Fruit fly (Drosophila melanogaster) whole organism, embryonic: ENCODE measurements around the gene CG4653.
A peak's percentile ranks its signal among the peaks of the same experiment; 100 is the strongest.

Experiments used
- Atf-2 ChIP-seq: fragments of 200-800 bp; sonication (Bioruptor generic); optimal IDR thresholded peaks from 2 replicates; lab custom pipeline; 2016; ENCODE audit warnings: missing biosample characterization, missing genetic modification characterization
- Atf3 ChIP-seq: fragments of 200-800 bp; sonication (Bioruptor generic); optimal IDR thresholded peaks from 3 replicates; lab custom pipeline; 2016; ENCODE audit warnings: missing biosample characterization, missing genetic modification characterization
- Blimp-1 ChIP-seq: fragments of 200-800 bp; sonication (Bioruptor generic); optimal IDR thresholded peaks from 3 replicates; lab custom pipeline; 2018; ENCODE audit warnings: missing biosample characterization, missing genetic modification characterization, mild to moderate bottlenecking, moderate library complexity, missing genetic modification reagents
- Bteb2 ChIP-seq: fragments of 200-800 bp; sonication (Bioruptor generic); optimal IDR thresholded peaks from 2 replicates; lab custom pipeline; 2016; ENCODE audit warnings: missing biosample characterization, missing genetic modification characterization
- CG10959 ChIP-seq: fragments of 200-800 bp; sonication (Bioruptor generic); IDR thresholded peaks from 2 replicates; pipeline ENCODE4 v1.3.6; 2022; ENCODE audit warnings: missing biosample characterization, missing genetic modification characterization
- CG10979 ChIP-seq: fragments of 200-800 bp; sonication (Bioruptor generic); optimal IDR thresholded peaks from 2 replicates; lab custom pipeline; 2018; ENCODE audit warnings: missing biosample characterization, mild to moderate bottlenecking, missing genetic modification characterization, moderate library complexity
- CG11247 ChIP-seq: fragments of 200-800 bp; sonication (Bioruptor generic); IDR thresholded peaks from 2 replicates; pipeline ENCODE4 v1.3.6; 2022; ENCODE audit warnings: missing biosample characterization, missing genetic modification characterization
- CG12104 ChIP-seq: fragments of 200-800 bp; sonication (Bioruptor generic); optimal IDR thresholded peaks from 3 replicates; lab custom pipeline; 2016; ENCODE audit warnings: missing biosample characterization, missing genetic modification characterization
- CG12219 ChIP-seq: fragments of 200-800 bp; sonication (Bioruptor generic); optimal IDR thresholded peaks from 3 replicates; lab custom pipeline; 2018; ENCODE audit warnings: missing biosample characterization, mild to moderate bottlenecking, missing genetic modification characterization
- CG12391 ChIP-seq: fragments of 200-800 bp; sonication (Bioruptor generic); optimal IDR thresholded peaks from 3 replicates; lab custom pipeline; 2018; ENCODE audit warnings: missing biosample characterization, mild to moderate bottlenecking, missing genetic modification characterization, moderate library complexity
- CG12769 ChIP-seq: fragments of 200-800 bp; sonication (Bioruptor generic); optimal IDR thresholded peaks from 2 replicates; lab custom pipeline; 2019; ENCODE audit warnings: missing biosample characterization, mild to moderate bottlenecking, missing genetic modification characterization, moderate library complexity
- CG13775 ChIP-seq: fragments of 200-800 bp; sonication (Bioruptor generic); optimal IDR thresholded peaks from 3 replicates; lab custom pipeline; 2017; ENCODE audit warnings: missing biosample characterization, mild to moderate bottlenecking, missing genetic modification characterization
- CG14965 ChIP-seq: fragments of 200-800 bp; sonication (Bioruptor generic); optimal IDR thresholded peaks from 2 replicates; lab custom pipeline; 2016; ENCODE audit warnings: missing biosample characterization, missing genetic modification characterization, borderline replicate concordance
- CG15514 ChIP-seq: fragments of 200-800 bp; sonication (Bioruptor generic); optimal IDR thresholded peaks from 3 replicates; lab custom pipeline; 2017; ENCODE audit warnings: missing biosample characterization, missing genetic modification characterization, mild to moderate bottlenecking, moderate library complexity, missing genetic modification reagents
- CG17359 ChIP-seq: fragments of 200-800 bp; sonication (Bioruptor generic); optimal IDR thresholded peaks from 3 replicates; lab custom pipeline; 2018; ENCODE audit warnings: missing biosample characterization, mild to moderate bottlenecking, missing genetic modification characterization, moderate library complexity
- CG17802 ChIP-seq: fragments of 200-800 bp; sonication (Bioruptor generic); optimal IDR thresholded peaks from 2 replicates; lab custom pipeline; 2018; ENCODE audit warnings: missing biosample characterization, mild to moderate bottlenecking, missing genetic modification characterization, moderate library complexity
- CG2889 ChIP-seq: fragments of 200-800 bp; sonication (Bioruptor generic); IDR thresholded peaks from 3 replicates; pipeline ENCODE4 v1.3.6; 2022; ENCODE audit warnings: missing biosample characterization, missing genetic modification characterization
- CG34224 ChIP-seq: fragments of 200-800 bp; sonication (Bioruptor generic); IDR thresholded peaks from 3 replicates; pipeline ENCODE4 v1.3.6; 2022; ENCODE audit warnings: missing biosample characterization, missing genetic modification characterization; ENCODE audit not compliant: partially characterized antibody
- CG34422 ChIP-seq: fragments of 200-800 bp; sonication (Bioruptor generic); IDR thresholded peaks from 3 replicates; pipeline ENCODE4 v1.3.6; 2022; ENCODE audit warnings: missing biosample characterization, missing genetic modification characterization
- CG3995 ChIP-seq: fragments of 200-800 bp; sonication (Bioruptor generic); optimal IDR thresholded peaks from 3 replicates; lab custom pipeline; 2016; ENCODE audit warnings: missing biosample characterization, missing genetic modification characterization
- CG43689 ChIP-seq: fragments of 200-800 bp; sonication (Bioruptor generic); IDR thresholded peaks from 2 replicates; pipeline ENCODE4 v1.3.6; 2022; ENCODE audit warnings: missing biosample characterization, missing genetic modification characterization
- CG4617 ChIP-seq: fragments of 200-800 bp; sonication (Bioruptor generic); optimal IDR thresholded peaks from 3 replicates; lab custom pipeline; 2016; ENCODE audit warnings: missing biosample characterization, missing genetic modification characterization, borderline replicate concordance
- CG6689 ChIP-seq: fragments of 200-800 bp; sonication (Bioruptor generic); IDR thresholded peaks from 2 replicates; pipeline ENCODE4 v1.3.6; 2022; ENCODE audit warnings: missing biosample characterization, missing genetic modification characterization
- CG7357 ChIP-seq: fragments of 200-800 bp; sonication (Bioruptor generic); IDR thresholded peaks from 3 replicates; pipeline ENCODE4 v1.3.6; 2022; ENCODE audit warnings: missing biosample characterization, missing genetic modification characterization
- CG7745 ChIP-seq: fragments of 200-800 bp; sonication (Bioruptor generic); optimal IDR thresholded peaks from 2 replicates; lab custom pipeline; 2018; ENCODE audit warnings: missing biosample characterization, mild to moderate bottlenecking, missing genetic modification characterization, moderate library complexity
- CG9215 ChIP-seq: fragments of 200-800 bp; sonication (Bioruptor generic); IDR thresholded peaks from 2 replicates; pipeline ENCODE4 v1.3.6; 2022; ENCODE audit warnings: missing biosample characterization, missing genetic modification characterization
- Dip2 ChIP-seq: fragments of 200-800 bp; sonication (Bioruptor generic); IDR thresholded peaks from 2 replicates; pipeline ENCODE4 v1.3.6; 2022; ENCODE audit warnings: missing biosample characterization, missing genetic modification characterization
- E2f2 ChIP-seq: fragments of 200-800 bp; sonication (Bioruptor generic); IDR thresholded peaks from 2 replicates; pipeline ENCODE4 v1.3.6; 2022; ENCODE audit warnings: missing biosample characterization, missing genetic modification characterization
- ERR ChIP-seq: fragments of 200-800 bp; sonication (Bioruptor generic); optimal IDR thresholded peaks from 2 replicates; lab custom pipeline; 2016; ENCODE audit warnings: missing biosample characterization, missing genetic modification characterization
- Lpt ChIP-seq: fragments of >200 bp; optimal IDR thresholded peaks from 2 replicates; lab custom pipeline; 2018; ENCODE audit warnings: missing biosample characterization, missing genetic modification characterization
- Scr ChIP-seq: fragments of 200-800 bp; sonication (Bioruptor generic); IDR thresholded peaks from 2 replicates; pipeline ENCODE4 v1.3.6; 2022; ENCODE audit warnings: missing biosample characterization, missing genetic modification characterization; ENCODE audit not compliant: partially characterized antibody
- Sry-β ChIP-seq: fragments of 200-800 bp; sonication (Bioruptor generic); optimal IDR thresholded peaks from 2 replicates; lab custom pipeline; 2018; ENCODE audit warnings: missing biosample characterization, mild to moderate bottlenecking, missing genetic modification characterization, moderate library complexity
- aop ChIP-seq: fragments of 200-800 bp; sonication (Bioruptor generic); IDR thresholded peaks from 2 replicates; pipeline ENCODE4 v1.3.6; 2022; ENCODE audit warnings: missing biosample characterization, missing genetic modification characterization
- bab2 ChIP-seq: fragments of 200-800 bp; sonication (Bioruptor generic); optimal IDR thresholded peaks from 2 replicates; lab custom pipeline; 2016; ENCODE audit warnings: missing biosample characterization, missing genetic modification characterization
- br ChIP-seq: fragments of >200 bp; optimal IDR thresholded peaks from 2 replicates; lab custom pipeline; 2017
- chif ChIP-seq, 2 experiments: fragments of 200-800 bp; sonication (Bioruptor generic); optimal IDR thresholded peaks; 3 replicates each; lab custom pipeline; 2016; ENCODE audit warnings: missing biosample characterization in 2 of 2, missing genetic modification characterization in 2 of 2
- dmrt99B ChIP-seq: fragments of 200-800 bp; sonication (Bioruptor generic); optimal IDR thresholded peaks from 2 replicates; lab custom pipeline; 2018; ENCODE audit warnings: missing biosample characterization, mild to moderate bottlenecking, missing genetic modification characterization, moderate library complexity
- eyg ChIP-seq: fragments of 200-800 bp; sonication (Bioruptor generic); optimal IDR thresholded peaks from 3 replicates; lab custom pipeline; 2016; ENCODE audit warnings: missing biosample characterization, missing genetic modification characterization
- grn ChIP-seq: fragments of 200-800 bp; sonication (Bioruptor generic); optimal IDR thresholded peaks from 3 replicates; lab custom pipeline; 2017; ENCODE audit warnings: missing biosample characterization, missing genetic modification characterization
- kay ChIP-seq: fragments of 200-800 bp; sonication (Bioruptor generic); optimal IDR thresholded peaks from 2 replicates; lab custom pipeline; 2016; ENCODE audit warnings: missing biosample characterization, missing genetic modification characterization
- lilli ChIP-seq: fragments of 200-800 bp; sonication (Bioruptor generic); optimal IDR thresholded peaks from 3 replicates; lab custom pipeline; 2016; ENCODE audit warnings: missing biosample characterization, missing genetic modification characterization
- pan ChIP-seq, 4 experiments: fragments of >200 bp in 3 of 4; fragments of 200-800 bp in 1 of 4; sonication (Bioruptor generic) in 1 of 4; optimal IDR thresholded peaks in 3 of 4; IDR thresholded peaks in 1 of 4; 2 replicates each; pipeline versions ENCODE4 v1.3.6 to Lab custom; 2017 to 2022; ENCODE audit warnings: missing biosample characterization in 2 of 4, missing genetic modification characterization in 2 of 4, mixed read lengths in 1 of 4
- pita ChIP-seq: fragments of 200-800 bp; sonication (Bioruptor generic); optimal IDR thresholded peaks from 2 replicates; lab custom pipeline; 2017; ENCODE audit warnings: missing biosample characterization, mild to moderate bottlenecking, missing genetic modification characterization
- schlank ChIP-seq: fragments of 200-800 bp; sonication (Bioruptor generic); optimal IDR thresholded peaks from 2 replicates; lab custom pipeline; 2018; ENCODE audit warnings: missing biosample characterization, mild to moderate bottlenecking, missing genetic modification characterization
- sima ChIP-seq: fragments of 200-800 bp; sonication (Bioruptor generic); optimal IDR thresholded peaks from 2 replicates; lab custom pipeline; 2016; ENCODE audit warnings: missing biosample characterization, missing genetic modification characterization
- sisA ChIP-seq: fragments of 200-800 bp; sonication (Bioruptor generic); IDR thresholded peaks from 2 replicates; pipeline ENCODE4 v1.3.6; 2022; ENCODE audit warnings: missing biosample characterization, missing genetic modification characterization
- sqz ChIP-seq: fragments of 200-800 bp; sonication (Bioruptor generic); optimal IDR thresholded peaks from 3 replicates; lab custom pipeline; 2018; ENCODE audit warnings: missing biosample characterization, mild to moderate bottlenecking, missing genetic modification characterization
- tna ChIP-seq: fragments of 200-800 bp; sonication (Bioruptor generic); IDR thresholded peaks from 2 replicates; pipeline ENCODE4 v1.3.6; 2022; ENCODE audit warnings: missing biosample characterization, missing genetic modification characterization; ENCODE audit not compliant: partially characterized antibody
- trh ChIP-seq: fragments of 200-800 bp; sonication (Bioruptor generic); optimal IDR thresholded peaks from 2 replicates; lab custom pipeline; 2016; ENCODE audit warnings: missing biosample characterization, missing genetic modification characterization
- vfl ChIP-seq: fragments of 200-800 bp; sonication (Bioruptor generic); optimal IDR thresholded peaks from 2 replicates; lab custom pipeline; 2016; ENCODE audit warnings: missing biosample characterization, missing genetic modification characterization
- zen2 ChIP-seq: fragments of 200-800 bp; sonication (Bioruptor generic); IDR thresholded peaks from 3 replicates; pipeline ENCODE4 v1.3.6; 2022; ENCODE audit warnings: missing biosample characterization, missing genetic modification characterization; ENCODE audit not compliant: partially characterized antibody

The CG4653 gene

DNA sequence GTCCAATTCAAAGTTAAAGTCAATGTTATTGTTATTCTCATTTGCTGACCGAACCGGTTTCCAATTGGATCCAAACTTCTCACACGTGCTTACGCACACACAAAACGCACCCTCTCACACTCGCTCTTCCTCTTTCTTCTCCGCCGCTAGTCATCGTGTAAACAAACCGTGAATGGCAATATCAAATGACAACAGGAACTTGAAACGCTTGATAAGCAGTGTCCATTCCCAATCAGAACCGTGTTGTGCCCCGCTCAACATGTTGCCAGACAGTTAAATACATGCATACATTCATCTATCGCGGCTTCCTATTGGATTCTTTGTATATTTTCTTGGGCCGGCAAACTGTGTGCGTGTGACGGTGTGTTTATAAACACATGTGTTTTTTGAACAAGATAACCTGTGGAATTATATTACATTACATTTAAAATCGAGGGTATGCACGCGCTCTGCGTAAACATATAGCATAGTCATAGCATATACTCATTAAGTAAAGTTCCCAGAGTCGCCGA is 48.1 kb upstream of the CG4653 start (continued):
- TF ChIP-seq schlank (tag; lab: Kevin White, UChicago) (no peak), Atf-2 (GFP tag; lab: Kevin White, UChicago) (no peak), ERR (GFP tag; lab: Kevin White, UChicago) (no peak), CG6689 (no peak), CG12104 (GFP tag; lab: Kevin White, UChicago) (no peak), aop (GFP tag; lab: Robert Waterston, UW) (no peak), CG11247 (no peak), pita (GFP tag; lab: Kevin White, UChicago) (no peak), zen2 (GFP tag; lab: Robert Waterston, UW) (no peak), E2f2 (no peak), Scr (GFP tag; lab: Robert Waterston, UW) (no peak), chif (GFP tag; optimal IDR thresholded peaks at IDR 0.05; lab: Kevin White, UChicago) (no peak), CG4617 (GFP tag; lab: Kevin White, UChicago) (no peak), sisA (GFP tag; lab: Robert Waterston, UW) (no peak), kay (GFP tag; lab: Kevin White, UChicago) (no peak), CG43689 (GFP tag; lab: Robert Waterston, UW) (no peak), CG7745 (tag; lab: Kevin White, UChicago) (peak; percentile 72), lilli (GFP tag; lab: Kevin White, UChicago) (no peak), eyg (GFP tag; lab: Kevin White, UChicago) (no peak), Atf3 (no peak), CG12219 (peak; percentile 41), dmrt99B (tag; lab: Kevin White, UChicago) (no peak), trh (GFP tag; lab: Kevin White, UChicago) (no peak), CG3995 (GFP tag; lab: Kevin White, UChicago) (no peak), CG12769 (tag; lab: Kevin White, UChicago) (no peak), Dip2 (no peak), tna (GFP tag; lab: Robert Waterston, UW) (no peak), Bteb2 (GFP tag; lab: Kevin White, UChicago) (no peak), Blimp-1 (peak; percentile 11), CG17802 (no peak), CG34422 (GFP tag; lab: Robert Waterston, UW) (peak; percentile 82; the same call in 1 of the 3 replicates), CG15514 (GFP tag; lab: Kevin White, UChicago) (peak; percentile 20), Sry-β (GFP tag; lab: Kevin White, UChicago) (no peak), pan (optimal IDR thresholded peaks at IDR 0.05; lab: Kevin White, UChicago) (no peak), pan (GFP tag; optimal IDR thresholded peaks at IDR 0.05 in 1 of 2, IDR thresholded peaks at IDR 0.05 in 1 of 2) (no peak), sima (no peak), Lpt (no peak), CG9215 (GFP tag; lab: Robert Waterston, UW) (no peak), CG12391 (tag; lab: Kevin White, UChicago) (no peak), br (no peak), vfl (GFP tag; lab: Kevin White, UChicago) (no peak), CG34224 (GFP tag; lab: Robert Waterston, UW) (no peak; the same call in 2 of the 3 replicates), CG17359 (tag; lab: Kevin White, UChicago) (no peak), CG10979 (tag; lab: Kevin White, UChicago) (no peak), grn (peak; percentile 64), CG14965 (no peak), CG13775 (GFP tag; lab: Kevin White, UChicago) (no peak), CG7357 (GFP tag; lab: Robert Waterston, UW) (no peak), CG2889 (GFP tag; lab: Robert Waterston, UW) (no peak), CG10959 (GFP tag; lab: Robert Waterston, UW) (no peak), bab2 (GFP tag; lab: Kevin White, UChicago) (peak; percentile 2), sqz (GFP tag; lab: Kevin White, UChicago) (no peak)
